Fruit fly (Drosophila melanogaster): ENCODE measurements around the gene CG3734.

Gene CG3734

dm6 chr3R:19370693-19371092 is 17.0 kb upstream of the CG3734 start (continued):
- TF ChIP-seq CG18262 (tag; optimal IDR thresholded peaks at IDR 0.05) (peak; percentile 45), Dek (tag; optimal IDR thresholded peaks at IDR 0.05) (no peak), CG9727 (GFP tag; optimal IDR thresholded peaks at IDR 0.05) (peak; percentile 41), ash1 (GFP tag; optimal IDR thresholded peaks at IDR 0.05) (no peak), Blimp-1 (GFP tag; optimal IDR thresholded peaks at IDR 0.05) (peak; percentile 6), CG14710 (tag; optimal IDR thresholded peaks at IDR 0.05) (peak; percentile 31), cg (GFP tag; optimal IDR thresholded peaks at IDR 0.05) (no peak), dmrt11E (tag; optimal IDR thresholded peaks at IDR 0.05) (peak; percentile 22), CG17361 (GFP tag; IDR thresholded peaks at IDR 0.05) (peak; percentile 38; the same call in 1 of the 3 replicates), tin (GFP tag; optimal IDR thresholded peaks at IDR 0.05) (peak; percentile 12), jigr1 (GFP tag; IDR thresholded peaks at IDR 0.05) (no peak), onecut (GFP tag; IDR thresholded peaks at IDR 0.05) (no peak), zfh1 (GFP tag; IDR thresholded peaks at IDR 0.05) (0 out of 3 replicates have a peak, but pooled peaks have one; percentile 19), CG17829 (tag; optimal IDR thresholded peaks at IDR 0.05) (peak; percentile 25)

DNA sequence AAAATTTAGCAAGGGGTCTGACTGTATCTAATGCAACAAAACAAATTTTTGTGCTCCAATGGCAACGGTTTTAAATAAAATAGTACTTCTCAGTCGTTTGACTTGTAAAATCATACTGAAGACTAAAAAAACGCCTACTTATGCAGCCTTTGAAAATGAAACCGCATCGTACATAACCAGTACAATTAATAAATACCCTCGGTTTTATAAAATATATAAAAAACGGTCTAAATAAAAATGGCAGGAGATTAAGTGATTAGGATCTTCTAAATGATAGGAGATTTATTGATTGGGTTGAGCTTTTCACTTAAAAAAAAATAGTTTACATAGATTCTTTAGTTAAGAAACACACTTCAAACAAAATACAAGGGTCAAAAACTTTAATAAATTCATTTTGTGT is 13.0 kb upstream of the CG3734 start, which contains the start of gene CG3581:
Gene CG3581, minus strand, starts transcription at position 101 of the 400 bp plus-strand sequence.
- TF ChIP-seq ara (GFP tag; IDR thresholded peaks at IDR 0.05) (no peak), Gsc (GFP tag; IDR thresholded peaks at IDR 0.05) (no peak), slbo (GFP tag; IDR thresholded peaks at IDR 0.05) (no peak), usp (GFP tag; optimal IDR thresholded peaks at IDR 0.05) (no peak), CG42726 (GFP tag; IDR thresholded peaks at IDR 0.05; ENCODE audit: partially characterized antibody) (no peak), fd64A (GFP tag; optimal IDR thresholded peaks at IDR 0.05) (no peak), lmd (GFP tag; IDR thresholded peaks at IDR 0.05) (no peak), CG18262 (tag; optimal IDR thresholded peaks at IDR 0.05) (no peak), tio (GFP tag; optimal IDR thresholded peaks at IDR 0.05) (no peak), CG31365 (tag; optimal IDR thresholded peaks at IDR 0.05) (no peak)

DNA sequence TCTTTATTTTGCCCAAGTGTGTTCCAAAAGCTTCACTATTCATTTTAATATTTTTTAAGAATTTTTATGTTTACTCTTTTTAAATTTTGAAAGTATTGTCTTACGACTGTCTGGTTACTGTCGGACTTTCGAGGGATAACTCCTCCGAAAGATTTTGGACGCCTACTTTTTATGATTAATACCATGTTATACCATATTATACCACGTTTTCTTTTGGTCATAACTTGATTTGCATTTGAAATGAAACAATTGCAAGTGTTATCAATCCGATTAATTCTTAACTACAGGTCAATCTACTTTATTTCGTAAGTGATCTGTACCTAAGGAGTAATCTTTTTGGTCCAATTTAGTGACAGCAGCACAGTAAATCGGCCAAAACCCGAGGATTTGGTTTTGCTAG is 11.7 kb upstream of the CG3734 start, which contains the start of gene CG31404:
Gene CG31404, minus strand, starts transcription at position 101 of the 400 bp plus-strand sequence.
- no peak for TF ChIP-seq vnd (GFP tag; IDR thresholded peaks at IDR 0.05; ENCODE audit: partially characterized antibody)
- TF ChIP-seq dysf (GFP tag; IDR thresholded peaks at IDR 0.05) = no peak
- no peak for TF ChIP-seq CG2129 (GFP tag; IDR thresholded peaks at IDR 0.05; ENCODE audit: partially characterized antibody)
- TF ChIP-seq CG31441 (GFP tag; IDR thresholded peaks at IDR 0.05) = no peak
- no peak for TF ChIP-seq CG8478 (optimal IDR thresholded peaks at IDR 0.05)
- TF ChIP-seq HHEX (GFP tag; optimal IDR thresholded peaks at IDR 0.05) = no peak
- TF ChIP-seq Sry-δ (GFP tag; optimal IDR thresholded peaks at IDR 0.05) = no peak
- no peak for TF ChIP-seq Nf-YA (GFP tag; IDR thresholded peaks at IDR 0.05)

DNA sequence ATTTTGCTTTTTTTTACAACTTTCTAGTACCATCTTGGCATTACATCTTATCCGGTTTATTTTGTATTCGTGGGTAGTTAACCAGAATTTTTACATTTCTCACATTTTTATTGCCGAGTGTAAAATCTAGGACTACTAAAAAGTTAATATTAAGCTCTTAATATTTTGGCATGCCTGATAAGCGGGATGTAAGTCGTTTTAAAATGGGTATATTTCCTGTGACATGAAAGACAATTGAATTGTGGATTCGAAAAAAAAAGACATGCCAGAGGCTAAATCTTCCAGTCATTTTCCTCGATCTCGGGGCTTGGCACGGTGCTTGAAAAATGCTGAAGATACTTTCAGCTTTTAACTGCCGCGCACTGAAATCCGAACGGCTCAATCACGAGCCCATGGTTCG is 10.5 kb upstream of the CG3734 start, which contains the start of gene CG31245:
Gene CG31245, minus strand, starts transcription at position 101 of the 400 bp plus-strand sequence.
- TF ChIP-seq Ada2b (GFP tag; IDR thresholded peaks at IDR 0.05) (no peak), Dip3 (GFP tag; optimal IDR thresholded peaks at IDR 0.05) (no peak), sug (tag; optimal IDR thresholded peaks at IDR 0.05) (no peak), CG11504 (tag; optimal IDR thresholded peaks at IDR 0.05) (no peak), CG3995 (GFP tag; optimal IDR thresholded peaks at IDR 0.05) (no peak), corto (GFP tag; optimal IDR thresholded peaks at IDR 0.05) (no peak), ken (GFP tag; IDR thresholded peaks at IDR 0.05) (no peak), CG32767 (GFP tag; IDR thresholded peaks at IDR 0.05) (no peak), Lpt (GFP tag; optimal IDR thresholded peaks at IDR 0.05) (no peak), zfh1 (GFP tag; IDR thresholded peaks at IDR 0.05) (no peak), ato (GFP tag; IDR thresholded peaks at IDR 0.05; ENCODE audit: partially characterized antibody) (no peak), Med (GFP tag) (no peak)
